Worm (Caenorhabditis elegans) whole organism, L1 larva: ENCODE results near the gene col-154.
A peak's percentile ranks its signal among the peaks of the same experiment; 100 is the strongest.

ENCODE experiments used
- ama-1 ChIP-seq: fragments of 150-350 bp; optimal IDR thresholded peaks from 2 replicates; lab custom pipeline; 2014
- blmp-1 ChIP-seq: fragments of 150-350 bp; optimal IDR thresholded peaks from 2 replicates; lab custom pipeline; 2014; ENCODE audit warnings: missing biosample characterization, missing genetic modification characterization
- ceh-63 ChIP-seq: fragments of 200-800 bp; sonication (Bioruptor generic); optimal IDR thresholded peaks from 2 replicates; lab custom pipeline; 2018; ENCODE audit warnings: mild to moderate bottlenecking, missing genetic modification characterization, missing compliant biosample characterization
- ceh-8 ChIP-seq: fragments of 200-800 bp; sonication (Bioruptor generic); optimal IDR thresholded peaks from 2 replicates; lab custom pipeline; 2018; ENCODE audit warnings: mild to moderate bottlenecking, missing genetic modification characterization, moderate library complexity, missing compliant biosample characterization
- ceh-82 ChIP-seq, 3 experiments: fragments of 150-350 bp in 1 of 3; sonication (generic microtip) in 2 of 3; optimal IDR thresholded peaks; 2 replicates each; lab custom pipeline; 2014 to 2017; ENCODE audit warnings: missing biosample characterization in 3 of 3, missing genetic modification characterization in 3 of 3
- ces-1 ChIP-seq: fragments of 150-350 bp; optimal IDR thresholded peaks from 2 replicates; lab custom pipeline; 2014; ENCODE audit warnings: missing biosample characterization, missing genetic modification reagents, missing genetic modification characterization
- dpl-1 ChIP-seq, 3 experiments: fragments of 150-350 bp in 2 of 3; sonication (generic microtip) in 1 of 3; optimal IDR thresholded peaks; 2 replicates each; lab custom pipeline; 2014 to 2017; ENCODE audit warnings: missing biosample characterization in 3 of 3, missing genetic modification characterization in 3 of 3, missing genetic modification reagents in 3 of 3
- efl-1 ChIP-seq, 4 experiments: fragments of 150-350 bp; optimal IDR thresholded peaks in 3 of 4; peaks in 1 of 4; 1 replicate in 1 of 4; 2 replicates in 3 of 4; lab custom pipeline; 2014; ENCODE audit warnings: missing biosample characterization in 2 of 4, missing genetic modification characterization in 2 of 4, missing genetic modification reagents in 2 of 4
- egl-13 ChIP-seq: sonication (generic microtip); optimal IDR thresholded peaks from 2 replicates; lab custom pipeline; 2016; ENCODE audit warnings: missing genotype, missing genetic modification reagents, missing genetic modification characterization, missing compliant biosample characterization
- fkh-10 ChIP-seq: sonication (generic microtip); optimal IDR thresholded peaks from 2 replicates; lab custom pipeline; 2017; ENCODE audit warnings: missing biosample characterization, missing genetic modification reagents, missing genetic modification characterization
- grh-1 ChIP-seq: fragments of 200-800 bp; sonication (Bioruptor generic); IDR thresholded peaks from 2 replicates; pipeline ENCODE4 v1.3.6; 2022; ENCODE audit warnings: missing genetic modification reagents, missing genetic modification characterization, missing compliant biosample characterization
- hlh-17 ChIP-seq: fragments of 200-800 bp; sonication (Bioruptor generic); optimal IDR thresholded peaks from 2 replicates; lab custom pipeline; 2018; ENCODE audit warnings: missing genetic modification characterization, mild to moderate bottlenecking, missing compliant biosample characterization, moderate library complexity, borderline replicate concordance
- hlh-4 ChIP-seq: sonication (generic microtip); optimal IDR thresholded peaks from 2 replicates; lab custom pipeline; 2016; ENCODE audit warnings: mild to moderate bottlenecking, missing genetic modification characterization, missing compliant biosample characterization
- hpl-2 ChIP-seq: fragments of 150-350 bp; optimal IDR thresholded peaks from 2 replicates; lab custom pipeline; 2014; ENCODE audit warnings: missing biosample characterization, missing genetic modification reagents, missing genetic modification characterization
- lin-14 ChIP-seq: fragments of 200-800 bp; sonication (Bioruptor generic); optimal IDR thresholded peaks from 2 replicates; lab custom pipeline; 2018; ENCODE audit warnings: mild to moderate bottlenecking, missing genetic modification characterization, moderate library complexity, missing compliant biosample characterization
- lir-3 ChIP-seq: sonication (generic microtip); optimal IDR thresholded peaks from 2 replicates; lab custom pipeline; 2016; ENCODE audit warnings: mild to moderate bottlenecking, missing genetic modification characterization, moderate library complexity, missing compliant biosample characterization; ENCODE audit not compliant: poor library complexity
- mab-9 ChIP-seq: fragments of 200-800 bp; sonication (Bioruptor generic); IDR thresholded peaks from 2 replicates; pipeline ENCODE4 v1.3.6; 2022; ENCODE audit warnings: missing genetic modification reagents, missing genetic modification characterization, missing compliant biosample characterization
- mdl-1 ChIP-seq, 2 experiments: fragments of 150-350 bp; optimal IDR thresholded peaks; 2 replicates each; lab custom pipeline; 2014 to 2017; ENCODE audit warnings: missing biosample characterization in 2 of 2, missing genetic modification characterization in 2 of 2, inconsistent platforms in 1 of 2
- mef-2 ChIP-seq: fragments of 150-350 bp; optimal IDR thresholded peaks from 2 replicates; lab custom pipeline; 2014; ENCODE audit warnings: missing biosample characterization, missing genetic modification characterization
- nhr-12 ChIP-seq: sonication (generic microtip); optimal IDR thresholded peaks from 2 replicates; lab custom pipeline; 2017; ENCODE audit warnings: missing biosample characterization, missing genetic modification characterization
- nhr-19 ChIP-seq: fragments of 200-800 bp; sonication (Bioruptor generic); conservative IDR thresholded peaks from 2 replicates; pipeline ENCODE4 v1.3.6; 2022; ENCODE audit warnings: missing genetic modification characterization, missing compliant biosample characterization
- nhr-237 ChIP-seq: fragments of 150-350 bp; optimal IDR thresholded peaks from 2 replicates; lab custom pipeline; 2014; ENCODE audit warnings: missing biosample characterization, missing genetic modification characterization
- nhr-28 ChIP-seq: fragments of 150-350 bp; optimal IDR thresholded peaks from 2 replicates; lab custom pipeline; 2014; ENCODE audit warnings: missing biosample characterization, missing genetic modification characterization
- nhr-84 ChIP-seq: sonication (generic microtip); optimal IDR thresholded peaks from 2 replicates; lab custom pipeline; 2017; ENCODE audit warnings: missing biosample characterization, missing genetic modification characterization
- pag-3 ChIP-seq: sonication (generic microtip); optimal IDR thresholded peaks from 2 replicates; lab custom pipeline; 2017; ENCODE audit warnings: missing genetic modification characterization, mild to moderate bottlenecking, missing compliant biosample characterization, antibody characterized with exemption, borderline replicate concordance; ENCODE audit not compliant: insufficient read depth
- pqm-1 ChIP-seq: sonication (generic microtip); optimal IDR thresholded peaks from 3 replicates; lab custom pipeline; 2017; ENCODE audit warnings: missing biosample characterization, missing genetic modification characterization
- rnt-1 ChIP-seq: sonication (generic microtip); optimal IDR thresholded peaks from 2 replicates; lab custom pipeline; 2016; ENCODE audit warnings: mild to moderate bottlenecking, missing genetic modification characterization, moderate library complexity, missing compliant biosample characterization
- snpc-4 ChIP-seq: fragments of 150-350 bp; optimal IDR thresholded peaks from 2 replicates; lab custom pipeline; 2014; ENCODE audit warnings: missing biosample characterization, missing genetic modification characterization
- snu-23 ChIP-seq: sonication (generic microtip); optimal IDR thresholded peaks from 2 replicates; lab custom pipeline; 2016; ENCODE audit warnings: missing genetic modification characterization, missing compliant biosample characterization
- sox-4 ChIP-seq: sonication (generic microtip); optimal IDR thresholded peaks from 2 replicates; lab custom pipeline; 2016; ENCODE audit warnings: missing genetic modification characterization, missing compliant biosample characterization
- tbx-2 ChIP-seq: sonication (generic microtip); optimal IDR thresholded peaks from 2 replicates; lab custom pipeline; 2016; ENCODE audit warnings: missing genetic modification characterization, missing compliant biosample characterization
- tlp-1 ChIP-seq: fragments of 150-350 bp; optimal IDR thresholded peaks from 2 replicates; lab custom pipeline; 2014; ENCODE audit warnings: missing biosample characterization, missing genetic modification characterization
- unc-62 ChIP-seq: fragments of 150-350 bp; optimal IDR thresholded peaks from 2 replicates; lab custom pipeline; 2014; ENCODE audit warnings: missing biosample characterization, missing genetic modification reagents, missing genetic modification characterization
- zip-4 ChIP-seq: fragments of 200-800 bp; sonication (Bioruptor generic); optimal IDR thresholded peaks from 2 replicates; lab custom pipeline; 2018; ENCODE audit warnings: mild to moderate bottlenecking, missing genetic modification characterization, moderate library complexity, missing compliant biosample characterization

Gene col-154

ce11 chrV:11385060-11385459 lies at the start of gene col-154:
Gene col-154, plus strand, starts transcription at chrV:11385360.
- TF ChIP-seq efl-1 (optimal IDR thresholded peaks at IDR 0.05; lab: Kevin White, UChicago) (no peak), efl-1 (GFP tag; optimal IDR thresholded peaks at IDR 0.05 in 1 of 2; lab: Kevin White, UChicago) (no peak), blmp-1 (peak; percentile 73)

ce11 chrV:11335757-11336418 lies 49.3 kb upstream of the col-154 start:
- TF ChIP-seq nhr-237 (tag; lab: Kevin White, UChicago) (no peak), nhr-84 (tag; lab: Kevin White, UChicago) (no peak), mab-9 (GFP tag; lab: Robert Waterston, UW) (no peak), mef-2 (tag; lab: Kevin White, UChicago) (no peak)
- TF ChIP-seq, all 84 proteins: peak for 0

- peak in 1 of 3 experiments; percentile 21 for TF ChIP-seq ceh-82 (tag; optimal IDR thresholded peaks at IDR 0.05; lab: Kevin White, UChicago)
- TF ChIP-seq sox-4, result no peak
- TF ChIP-seq dpl-1 (GFP tag; optimal IDR thresholded peaks at IDR 0.05; lab: Kevin White, UChicago), result no peak
- TF ChIP-seq mdl-1 (tag; optimal IDR thresholded peaks at IDR 0.05; lab: Kevin White, UChicago), result no peak
- no peak for TF ChIP-seq nhr-12
- no peak for TF ChIP-seq tlp-1
- TF ChIP-seq pag-3 (tag; lab: Kevin White, UChicago), result no peak
- TF ChIP-seq hlh-4, result no peak
- TF ChIP-seq rnt-1, result no peak
- TF ChIP-seq snpc-4 (tag; lab: Kevin White, UChicago), result no peak
- TF ChIP-seq ceh-63 (GFP tag; lab: Kevin White, UChicago), result no peak
- peak; percentile 25 for TF ChIP-seq lin-14 (GFP tag; lab: Kevin White, UChicago)
- peak; percentile 58 for TF ChIP-seq fkh-10
- TF ChIP-seq, all 84 proteins: peak for 3
Measured at ce11 chrV:11336877-11337276, 48.3 kb upstream of the col-154 start.

- TF ChIP-seq hpl-2 (GFP tag; lab: Kevin White, UChicago) (no peak), lin-14 (GFP tag; lab: Kevin White, UChicago) (peak; percentile 77), unc-62 (GFP tag; lab: Kevin White, UChicago) (no peak), ceh-82 (tag; optimal IDR thresholded peaks at IDR 0.05; lab: Kevin White, UChicago) (peak; percentile 29 to 48 (median 34)), mef-2 (tag; lab: Kevin White, UChicago) (no peak), egl-13 (tag; lab: Kevin White, UChicago) (no peak), fkh-10 (peak; percentile 90), nhr-28 (tag; lab: Kevin White, UChicago) (no peak), ama-1 (lab: Kevin White, UChicago) (no peak), nhr-19 (GFP tag; lab: Robert Waterston, UW) (no peak), ces-1 (peak; percentile 63), grh-1 (GFP tag; lab: Robert Waterston, UW) (no peak), dpl-1 (GFP tag; optimal IDR thresholded peaks at IDR 0.05; lab: Kevin White, UChicago) (no peak), zip-4 (GFP tag; lab: Kevin White, UChicago) (no peak), lir-3 (tag; lab: Kevin White, UChicago) (no peak), tbx-2 (tag; lab: Kevin White, UChicago) (peak; percentile 5), pqm-1 (no peak), hlh-17 (GFP tag; lab: Kevin White, UChicago) (no peak), ceh-8 (GFP tag; lab: Kevin White, UChicago) (no peak), snu-23 (GFP tag; lab: Kevin White, UChicago) (no peak)
Measured at ce11 chrV:11341130-11341675, 44.0 kb upstream of the col-154 start.
